Worm (Caenorhabditis elegans): ENCODE data around the gene lys-8.

- TF ChIP-seq lin-15B (tag; optimal IDR thresholded peaks at IDR 0.05) (no peak), nhr-76 (tag; optimal IDR thresholded peaks at IDR 0.05) (no peak), nhr-12 (tag; optimal IDR thresholded peaks at IDR 0.05) (no peak), ceh-82 (tag; optimal IDR thresholded peaks at IDR 0.05) (no peak), nhr-11 (tag; optimal IDR thresholded peaks at IDR 0.05) (no peak), nfya-1 (tag; optimal IDR thresholded peaks at IDR 0.05; ENCODE audit: insufficient read depth) (no peak), ama-1 (optimal IDR thresholded peaks at IDR 0.05) (no peak), pha-4 (tag; optimal IDR thresholded peaks at IDR 0.05) (no peak), nhr-43 (tag; optimal IDR thresholded peaks at IDR 0.05; ENCODE audit: poor library complexity, severe bottlenecking) (no peak), egl-27 (tag; optimal IDR thresholded peaks at IDR 0.05) (no peak), ceh-16 (tag; optimal IDR thresholded peaks at IDR 0.05) (no peak)
These were observed 44.3 kb upstream of the lys-8 start, which contains the start of gene C17C3.24 for ce11 chrII:5541685-5542084.
